Fruit fly (Drosophila melanogaster) whole organism, embryonic: ENCODE data around the gene hgo.

ENCODE experiments used
- ATbp ChIP-seq: fragments of 200-800 bp; sonication (Bioruptor generic); optimal IDR thresholded peaks from 2 replicates; lab custom pipeline; 2017; ENCODE audit warnings: missing biosample characterization, mild to moderate bottlenecking, missing genetic modification characterization, missing genetic modification reagents
- Asciz ChIP-seq: fragments of 200-800 bp; sonication (Bioruptor generic); optimal IDR thresholded peaks from 2 replicates; lab custom pipeline; 2017; ENCODE audit warnings: missing biosample characterization, mild to moderate bottlenecking, missing genetic modification characterization, missing genetic modification reagents
- Blimp-1 ChIP-seq: fragments of 200-800 bp; sonication (Bioruptor generic); optimal IDR thresholded peaks from 3 replicates; lab custom pipeline; 2018; ENCODE audit warnings: missing biosample characterization, missing genetic modification characterization, mild to moderate bottlenecking, moderate library complexity, missing genetic modification reagents
- CG10209 ChIP-seq: fragments of 200-800 bp; sonication (Bioruptor generic); optimal IDR thresholded peaks from 3 replicates; lab custom pipeline; 2017; ENCODE audit warnings: missing biosample characterization, mild to moderate bottlenecking, missing genetic modification characterization, missing genetic modification reagents
- CG11093 ChIP-seq: fragments of 200-800 bp; sonication (Bioruptor generic); IDR thresholded peaks from 3 replicates; pipeline ENCODE4 v1.3.6; 2022; ENCODE audit warnings: missing biosample characterization, missing genetic modification characterization
- CG11247 ChIP-seq: fragments of 200-800 bp; sonication (Bioruptor generic); IDR thresholded peaks from 2 replicates; pipeline ENCODE4 v1.3.6; 2022; ENCODE audit warnings: missing biosample characterization, missing genetic modification characterization
- CG12391 ChIP-seq: fragments of 200-800 bp; sonication (Bioruptor generic); optimal IDR thresholded peaks from 3 replicates; lab custom pipeline; 2018; ENCODE audit warnings: missing biosample characterization, mild to moderate bottlenecking, missing genetic modification characterization, moderate library complexity
- CG13775 ChIP-seq: fragments of 200-800 bp; sonication (Bioruptor generic); optimal IDR thresholded peaks from 3 replicates; lab custom pipeline; 2017; ENCODE audit warnings: missing biosample characterization, mild to moderate bottlenecking, missing genetic modification characterization
- CG15073 ChIP-seq: fragments of 200-800 bp; sonication (Bioruptor generic); optimal IDR thresholded peaks from 2 replicates; lab custom pipeline; 2016; ENCODE audit warnings: missing biosample characterization, missing genetic modification characterization
- CG15601 ChIP-seq: fragments of 200-800 bp; sonication (Bioruptor generic); optimal IDR thresholded peaks from 3 replicates; lab custom pipeline; 2019; ENCODE audit warnings: missing biosample characterization, mild to moderate bottlenecking, missing genetic modification characterization, moderate library complexity
- CG1603 ChIP-seq: fragments of 200-800 bp; sonication (Bioruptor generic); optimal IDR thresholded peaks from 2 replicates; lab custom pipeline; 2019; ENCODE audit warnings: missing biosample characterization, mild to moderate bottlenecking, missing genetic modification characterization, moderate library complexity
- CG17359 ChIP-seq: fragments of 200-800 bp; sonication (Bioruptor generic); optimal IDR thresholded peaks from 3 replicates; lab custom pipeline; 2018; ENCODE audit warnings: missing biosample characterization, mild to moderate bottlenecking, missing genetic modification characterization, moderate library complexity
- CG31365 ChIP-seq: fragments of 200-800 bp; sonication (Bioruptor generic); optimal IDR thresholded peaks from 2 replicates; lab custom pipeline; 2018; ENCODE audit warnings: missing biosample characterization, mild to moderate bottlenecking, missing genetic modification characterization
- CG31441 ChIP-seq: fragments of 200-800 bp; sonication (Bioruptor generic); IDR thresholded peaks from 2 replicates; pipeline ENCODE4 v1.3.6; 2022; ENCODE audit warnings: missing biosample characterization, missing genetic modification characterization
- CG32772 ChIP-seq: fragments of 200-800 bp; sonication (Bioruptor generic); IDR thresholded peaks from 2 replicates; pipeline ENCODE4 v1.3.6; 2022; ENCODE audit warnings: missing biosample characterization, missing genetic modification characterization
- CG6254 ChIP-seq: fragments of 200-800 bp; sonication (Bioruptor generic); optimal IDR thresholded peaks from 3 replicates; lab custom pipeline; 2017; ENCODE audit warnings: mild to moderate bottlenecking, missing biosample characterization, missing genetic modification reagents, missing genetic modification characterization
- CG6272 ChIP-seq: fragments of 200-800 bp; sonication (Bioruptor generic); IDR thresholded peaks from 2 replicates; pipeline ENCODE4 v1.3.6; 2022; ENCODE audit warnings: missing biosample characterization, missing genetic modification characterization
- CG7839 ChIP-seq: fragments of 200-800 bp; sonication (Bioruptor generic); optimal IDR thresholded peaks from 3 replicates; lab custom pipeline; 2018; ENCODE audit warnings: missing biosample characterization, mild to moderate bottlenecking, missing genetic modification characterization, moderate library complexity
- CG7963 ChIP-seq: fragments of 200-800 bp; sonication (Bioruptor generic); IDR thresholded peaks from 3 replicates; pipeline ENCODE4 v1.3.6; 2022; ENCODE audit warnings: missing biosample characterization, missing genetic modification characterization; ENCODE audit not compliant: partially characterized antibody
- CG8924 ChIP-seq: fragments of 200-800 bp; optimal IDR thresholded peaks from 3 replicates; lab custom pipeline; 2019; ENCODE audit warnings: missing biosample characterization, mild to moderate bottlenecking, missing genetic modification characterization, moderate library complexity
- CG8944 ChIP-seq: fragments of 200-800 bp; sonication (Bioruptor generic); optimal IDR thresholded peaks from 3 replicates; lab custom pipeline; 2016; ENCODE audit warnings: missing biosample characterization, missing genetic modification characterization
- D ChIP-seq, 2 experiments: fragments of 200-800 bp in 1 of 2; fragments of >200 bp in 1 of 2; sonication (Bioruptor generic) in 1 of 2; optimal IDR thresholded peaks; 2 replicates in 1 of 2; 3 replicates in 1 of 2; lab custom pipeline; 2017; ENCODE audit warnings: mild to moderate bottlenecking in 1 of 2, missing biosample characterization in 1 of 2, missing genetic modification characterization in 1 of 2, missing genetic modification reagents in 1 of 2
- D19A ChIP-seq: fragments of 200-800 bp; optimal IDR thresholded peaks from 3 replicates; lab custom pipeline; 2019; ENCODE audit warnings: missing biosample characterization, mild to moderate bottlenecking, missing genetic modification characterization, moderate library complexity
- Dad ChIP-seq: fragments of 200-800 bp; sonication (Bioruptor generic); optimal IDR thresholded peaks from 3 replicates; lab custom pipeline; 2016; ENCODE audit warnings: missing biosample characterization, missing genetic modification characterization
- Drgx ChIP-seq: fragments of 200-800 bp; sonication (Bioruptor generic); IDR thresholded peaks from 2 replicates; pipeline ENCODE4 v1.3.6; 2022; ENCODE audit warnings: missing biosample characterization, missing genetic modification characterization
- E2f2 ChIP-seq: fragments of 200-800 bp; sonication (Bioruptor generic); IDR thresholded peaks from 2 replicates; pipeline ENCODE4 v1.3.6; 2022; ENCODE audit warnings: missing biosample characterization, missing genetic modification characterization
- Ets65A ChIP-seq: fragments of 200-800 bp; sonication (Bioruptor generic); peaks from one replicate; lab custom pipeline; 2016; ENCODE audit warnings: missing biosample characterization, missing genetic modification characterization
- HLH3B ChIP-seq: fragments of 200-800 bp; sonication (Bioruptor generic); IDR thresholded peaks from 2 replicates; pipeline ENCODE4 v1.3.6; 2022; ENCODE audit warnings: missing biosample characterization, missing genetic modification characterization
- Hr51 ChIP-seq, 2 experiments: fragments of 200-800 bp; sonication (Bioruptor generic); optimal IDR thresholded peaks; 2 replicates in 1 of 2; 3 replicates in 1 of 2; lab custom pipeline; 2016 to 2018; ENCODE audit warnings: missing biosample characterization in 2 of 2, missing genetic modification characterization in 2 of 2, mild to moderate bottlenecking in 1 of 2, moderate library complexity in 1 of 2
- Hsf ChIP-seq: fragments of 200-800 bp; sonication (Bioruptor generic); optimal IDR thresholded peaks from 3 replicates; lab custom pipeline; 2016; ENCODE audit warnings: missing biosample characterization, missing genetic modification characterization
- Lim3 ChIP-seq: fragments of 200-800 bp; sonication (Bioruptor generic); IDR thresholded peaks from 2 replicates; pipeline ENCODE4 v1.3.6; 2022; ENCODE audit warnings: missing biosample characterization, missing genetic modification characterization
- Med ChIP-seq: fragments of 200-800 bp; sonication (Bioruptor generic); peaks from one replicate; lab custom pipeline; 2016; ENCODE audit warnings: missing biosample characterization, missing genetic modification characterization, mild to moderate bottlenecking, inconsistent platforms, moderate library complexity
- Optix ChIP-seq: fragments of 200-800 bp; sonication (Bioruptor generic); IDR thresholded peaks from 3 replicates; pipeline ENCODE4 v1.3.6; 2022; ENCODE audit warnings: missing biosample characterization, missing genetic modification characterization
- Ssrp ChIP-seq: fragments of 200-800 bp; sonication (Bioruptor generic); optimal IDR thresholded peaks from 2 replicates; lab custom pipeline; 2018; ENCODE audit warnings: missing biosample characterization, mild to moderate bottlenecking, missing genetic modification characterization, moderate library complexity
- Taf1 ChIP-seq: fragments of 200-800 bp; sonication (Bioruptor generic); IDR thresholded peaks from 2 replicates; pipeline ENCODE4 v1.3.6; 2022; ENCODE audit warnings: missing biosample characterization, missing genetic modification characterization
- Vsx1 ChIP-seq: fragments of 200-800 bp; sonication (Bioruptor generic); optimal IDR thresholded peaks from 2 replicates; lab custom pipeline; 2017; ENCODE audit warnings: missing biosample characterization, mild to moderate bottlenecking, missing genetic modification characterization, missing genetic modification reagents
- Xbp1 ChIP-seq: fragments of 200-800 bp; sonication (Bioruptor generic); optimal IDR thresholded peaks from 3 replicates; lab custom pipeline; 2016; ENCODE audit warnings: missing biosample characterization, mild to moderate bottlenecking, missing genetic modification characterization
- abd-A ChIP-seq: fragments of 200-800 bp; sonication (Bioruptor generic); optimal IDR thresholded peaks from 3 replicates; lab custom pipeline; 2019; ENCODE audit warnings: missing biosample characterization, mild to moderate bottlenecking, missing genetic modification characterization, moderate library complexity
- corto ChIP-seq: fragments of 200-800 bp; sonication (Bioruptor generic); optimal IDR thresholded peaks from 2 replicates; lab custom pipeline; 2016; ENCODE audit warnings: missing biosample characterization, mild to moderate bottlenecking, missing genetic modification characterization, moderate library complexity
- dpn ChIP-seq, 2 experiments: fragments of 200-800 bp; sonication (Bioruptor generic); optimal IDR thresholded peaks; 3 replicates each; lab custom pipeline; 2016; ENCODE audit warnings: missing biosample characterization in 2 of 2, missing genetic modification characterization in 2 of 2
- gcm ChIP-seq: fragments of 200-800 bp; sonication (Bioruptor generic); optimal IDR thresholded peaks from 2 replicates; lab custom pipeline; 2019; ENCODE audit warnings: missing biosample characterization, mild to moderate bottlenecking, missing genetic modification characterization, moderate library complexity
- gem ChIP-seq: fragments of 200-800 bp; sonication (Bioruptor generic); optimal IDR thresholded peaks from 2 replicates; lab custom pipeline; 2019; ENCODE audit warnings: missing biosample characterization, mild to moderate bottlenecking, missing genetic modification characterization, moderate library complexity
- lbe ChIP-seq: fragments of 200-800 bp; sonication (Bioruptor generic); optimal IDR thresholded peaks from 2 replicates; lab custom pipeline; 2016; ENCODE audit warnings: missing biosample characterization, mild to moderate bottlenecking, missing genetic modification characterization
- mld ChIP-seq: fragments of 200-800 bp; sonication (Bioruptor generic); IDR thresholded peaks from 3 replicates; pipeline ENCODE4 v1.3.6; 2022; ENCODE audit warnings: missing biosample characterization, missing genetic modification characterization; ENCODE audit not compliant: partially characterized antibody
- odd ChIP-seq: fragments of 200-800 bp; sonication (Bioruptor generic); optimal IDR thresholded peaks from 2 replicates; lab custom pipeline; 2017; ENCODE audit warnings: missing biosample characterization, mild to moderate bottlenecking, missing genetic modification characterization
- p53 ChIP-seq: fragments of 200-800 bp; sonication (Bioruptor generic); optimal IDR thresholded peaks from 2 replicates; lab custom pipeline; 2016; ENCODE audit warnings: missing biosample characterization, missing genetic modification characterization
- pb ChIP-seq: fragments of 200-800 bp; sonication (Bioruptor generic); optimal IDR thresholded peaks from 3 replicates; lab custom pipeline; 2016; ENCODE audit warnings: missing biosample characterization, missing genetic modification characterization
- tgo ChIP-seq: fragments of 200-800 bp; sonication (Bioruptor generic); IDR thresholded peaks from 3 replicates; pipeline ENCODE4 v1.3.6; 2022; ENCODE audit warnings: missing biosample characterization, missing genetic modification characterization
- wdn ChIP-seq: fragments of 200-800 bp; sonication (Bioruptor generic); IDR thresholded peaks from 2 replicates; pipeline ENCODE4 v1.3.6; 2022; ENCODE audit warnings: missing biosample characterization, missing genetic modification characterization
- zfh2 ChIP-seq: fragments of 200-800 bp; sonication (Bioruptor generic); optimal IDR thresholded peaks from 2 replicates; lab custom pipeline; 2016; ENCODE audit warnings: missing biosample characterization, missing genetic modification characterization

The hgo gene

dm6 chr2L:11184144-11184543 lies 48.0 kb downstream of the hgo start (continued):
- peak; percentile 23 for TF ChIP-seq Xbp1 (GFP tag; lab: Kevin White, UChicago)
- peak; percentile 51 for TF ChIP-seq Ets65A (GFP tag; lab: Kevin White, UChicago)
- TF ChIP-seq Vsx1 (GFP tag; lab: Kevin White, UChicago) = no peak
- peak; percentile 25 for TF ChIP-seq Ssrp
- TF ChIP-seq Blimp-1 (GFP tag; lab: Kevin White, UChicago) = peak; percentile 44
- TF ChIP-seq gem (tag; lab: Kevin White, UChicago) = peak; percentile 66
- TF ChIP-seq CG31365 (tag; lab: Kevin White, UChicago) = no peak
- peak; percentile 22 for TF ChIP-seq ATbp
- TF ChIP-seq gcm = no peak
- no peak for TF ChIP-seq CG11093
- TF ChIP-seq Optix (GFP tag; lab: Robert Waterston, UW) = no peak
- TF ChIP-seq Hr51 (GFP tag; optimal IDR thresholded peaks at IDR 0.05; lab: Kevin White, UChicago) = peak in 1 of 2 experiments; percentile 27
- TF ChIP-seq CG15073 (GFP tag; lab: Kevin White, UChicago) = no peak
- peak; percentile 40 for TF ChIP-seq CG12391
- no peak for TF ChIP-seq tgo (GFP tag; lab: Robert Waterston, UW)
- TF ChIP-seq pb (GFP tag; lab: Kevin White, UChicago) = no peak
- no peak for TF ChIP-seq Taf1 (GFP tag; lab: Robert Waterston, UW)
- no peak for TF ChIP-seq Dad (GFP tag; lab: Kevin White, UChicago)
- no peak for TF ChIP-seq CG6272
- no peak for TF ChIP-seq CG7963 (GFP tag; lab: Robert Waterston, UW)
- TF ChIP-seq CG7839 = peak; percentile 19
- TF ChIP-seq CG6254 = peak; percentile 28
- no peak for TF ChIP-seq CG13775 (GFP tag; lab: Kevin White, UChicago)
- TF ChIP-seq CG32772 = no peak
- TF ChIP-seq HLH3B (GFP tag; lab: Robert Waterston, UW) = peak; percentile 43; the same call in 1 of the 2 replicates
- no peak for TF ChIP-seq mld (GFP tag; lab: Robert Waterston, UW)
- peak in 1 of 2 experiments; percentile 3 for TF ChIP-seq dpn (GFP tag; optimal IDR thresholded peaks at IDR 0.05; lab: Kevin White, UChicago)
- peak; percentile 25 for TF ChIP-seq D19A (tag; lab: Kevin White, UChicago)
- peak; percentile 28 for TF ChIP-seq CG1603 (tag; lab: Kevin White, UChicago)
- no peak for TF ChIP-seq abd-A (tag; lab: Kevin White, UChicago)
- no peak for TF ChIP-seq wdn
- TF ChIP-seq p53 (GFP tag; lab: Kevin White, UChicago) = no peak
- peak; percentile 5 for TF ChIP-seq CG17359 (tag; lab: Kevin White, UChicago)
- peak; percentile 29 for TF ChIP-seq Hsf (GFP tag; lab: Kevin White, UChicago)
- 0 out of 2 replicates have a peak, but pooled peaks have one; percentile 32 for TF ChIP-seq CG31441 (GFP tag; lab: Robert Waterston, UW)
- peak; percentile 76 for TF ChIP-seq Drgx (GFP tag; lab: Robert Waterston, UW)
- TF ChIP-seq CG11247 (GFP tag; lab: Robert Waterston, UW) = no peak
- TF ChIP-seq Med (GFP tag; lab: Kevin White, UChicago) = peak; percentile 70
- no peak for TF ChIP-seq E2f2 (GFP tag; lab: Robert Waterston, UW)
- no peak for TF ChIP-seq Lim3 (GFP tag; lab: Robert Waterston, UW)
- peak; percentile 6 for TF ChIP-seq CG10209
- TF ChIP-seq lbe (GFP tag; lab: Kevin White, UChicago) = peak; percentile 51
- no peak for TF ChIP-seq zfh2 (GFP tag; lab: Kevin White, UChicago)
- TF ChIP-seq Asciz (GFP tag; lab: Kevin White, UChicago) = no peak
- no peak for TF ChIP-seq D (optimal IDR thresholded peaks at IDR 0.05; lab: Kevin White, UChicago)
- TF ChIP-seq D (GFP tag; optimal IDR thresholded peaks at IDR 0.05; lab: Kevin White, UChicago) = peak; percentile 9
- TF ChIP-seq odd = no peak
- peak; percentile 0 for TF ChIP-seq CG15601 (tag; lab: Kevin White, UChicago)
- peak; percentile 10 for TF ChIP-seq CG8924
- peak; percentile 17 for TF ChIP-seq corto
- no peak for TF ChIP-seq CG8944 (GFP tag; lab: Kevin White, UChicago)
